Worm (Caenorhabditis elegans): ENCODE data around the gene F19G12.9.

- TF ChIP-seq F13C5.2 (tag; optimal IDR thresholded peaks at IDR 0.05) = no peak
- TF ChIP-seq tbx-11 (GFP tag; IDR thresholded peaks at IDR 0.05) = no peak
- no peak for TF ChIP-seq ama-1 (optimal IDR thresholded peaks at IDR 0.05)
- TF ChIP-seq sea-1 (GFP tag; conservative IDR thresholded peaks at IDR 0.05) = no peak
- TF ChIP-seq hmbx-1 (tag; optimal IDR thresholded peaks at IDR 0.05) = no peak
- TF ChIP-seq hmg-4 (GFP tag; optimal IDR thresholded peaks at IDR 0.05) = no peak
- TF ChIP-seq pes-1 (GFP tag; IDR thresholded peaks at IDR 0.05) = no peak
- TF ChIP-seq ets-7 (tag; optimal IDR thresholded peaks at IDR 0.05) = no peak
- no peak for TF ChIP-seq hnd-1 (tag; optimal IDR thresholded peaks at IDR 0.05)
Observed at ce11 chrX:1441602-1442183, 22.7 kb downstream of the F19G12.9 start.

Data from whole organism, early embryonic.